Worm (Caenorhabditis elegans) whole organism, late embryonic: ENCODE data around the gene F11D5.5.
A peak's percentile ranks its signal among the peaks of the same experiment; 100 is the strongest.

ENCODE experiments used
- C08G9.2 ChIP-seq: sonication (generic microtip); optimal IDR thresholded peaks from 2 replicates; lab custom pipeline; 2016; ENCODE audit warnings: mild to moderate bottlenecking, missing genetic modification characterization, moderate library complexity, missing compliant biosample characterization
- C38D4.7 ChIP-seq: fragments of 200-800 bp; sonication (Bioruptor generic); optimal IDR thresholded peaks from 2 replicates; lab custom pipeline; 2018; ENCODE audit warnings: mild to moderate bottlenecking, missing genetic modification characterization, moderate library complexity, missing compliant biosample characterization
- F13H6.1 ChIP-seq: sonication (generic microtip); optimal IDR thresholded peaks from 2 replicates; lab custom pipeline; 2016; ENCODE audit warnings: missing genetic modification characterization, missing compliant biosample characterization
- K09A11.1 ChIP-seq: sonication (generic microtip); optimal IDR thresholded peaks from 2 replicates; lab custom pipeline; 2017; ENCODE audit warnings: antibody characterized with exemption, mild to moderate bottlenecking, missing genetic modification characterization, missing compliant biosample characterization; ENCODE audit not compliant: insufficient read depth
- Y22D7AL.16 ChIP-seq: sonication (generic microtip); optimal IDR thresholded peaks from 2 replicates; lab custom pipeline; 2016; ENCODE audit warnings: missing genetic modification characterization, missing compliant biosample characterization
- ahr-1 ChIP-seq: sonication (generic microtip); optimal IDR thresholded peaks from 2 replicates; lab custom pipeline; 2016; ENCODE audit warnings: missing genetic modification characterization, missing compliant biosample characterization
- ceh-14 ChIP-seq: sonication (generic microtip); optimal IDR thresholded peaks from 2 replicates; lab custom pipeline; 2016; ENCODE audit warnings: missing genotype, missing genetic modification characterization, missing compliant biosample characterization
- ceh-19 ChIP-seq: fragments of 200-800 bp; sonication (Bioruptor generic); optimal IDR thresholded peaks from 2 replicates; lab custom pipeline; 2018; ENCODE audit warnings: mild to moderate bottlenecking, missing genetic modification characterization, missing compliant biosample characterization
- ceh-22 ChIP-seq: sonication (generic microtip); optimal IDR thresholded peaks from 2 replicates; lab custom pipeline; 2017; ENCODE audit warnings: missing biosample characterization, missing genetic modification characterization
- ceh-24 ChIP-seq: sonication (generic microtip); optimal IDR thresholded peaks from 2 replicates; lab custom pipeline; 2016; ENCODE audit warnings: mild to moderate bottlenecking, missing genetic modification characterization, missing compliant biosample characterization
- ceh-30 ChIP-seq: fragments of 150-350 bp; optimal IDR thresholded peaks from 2 replicates; lab custom pipeline; 2014; ENCODE audit warnings: missing biosample characterization, missing genetic modification characterization
- ceh-34 ChIP-seq: sonication (generic microtip); optimal IDR thresholded peaks from 2 replicates; lab custom pipeline; 2016; ENCODE audit warnings: mild to moderate bottlenecking, missing genetic modification characterization, missing compliant biosample characterization
- ceh-45 ChIP-seq: fragments of 200-800 bp; sonication (Bioruptor generic); IDR thresholded peaks from 2 replicates; pipeline ENCODE4 v1.3.6; 2022; ENCODE audit warnings: missing genetic modification reagents, missing genetic modification characterization, missing compliant biosample characterization
- ceh-48 ChIP-seq: sonication (generic microtip); optimal IDR thresholded peaks from 2 replicates; lab custom pipeline; 2016; ENCODE audit warnings: missing genetic modification characterization, inconsistent platforms, missing compliant biosample characterization
- ceh-9 ChIP-seq: sonication (generic microtip); optimal IDR thresholded peaks from 2 replicates; lab custom pipeline; 2016; ENCODE audit warnings: mild to moderate bottlenecking, missing genetic modification characterization, inconsistent platforms, missing compliant biosample characterization
- che-1 ChIP-seq: sonication (generic microtip); optimal IDR thresholded peaks from 2 replicates; lab custom pipeline; 2016; ENCODE audit warnings: mild to moderate bottlenecking, missing genetic modification characterization, missing compliant biosample characterization
- dmd-4 ChIP-seq: sonication (generic microtip); optimal IDR thresholded peaks from 2 replicates; lab custom pipeline; 2016; ENCODE audit warnings: borderline replicate concordance, missing genetic modification characterization, missing compliant biosample characterization
- dve-1 ChIP-seq: sonication (generic microtip); optimal IDR thresholded peaks from 2 replicates; lab custom pipeline; 2017; ENCODE audit warnings: antibody characterized with exemption, mild to moderate bottlenecking, missing genetic modification characterization, missing compliant biosample characterization
- elt-2 ChIP-seq: sonication (generic microtip); optimal IDR thresholded peaks from 2 replicates; lab custom pipeline; 2016; ENCODE audit warnings: missing genetic modification reagents, missing genetic modification characterization, missing compliant biosample characterization
- elt-4 ChIP-seq: sonication (generic microtip); optimal IDR thresholded peaks from 2 replicates; lab custom pipeline; 2016; ENCODE audit warnings: missing genetic modification characterization, missing compliant biosample characterization
- ets-4 ChIP-seq: sonication (generic microtip); optimal IDR thresholded peaks from 2 replicates; lab custom pipeline; 2016; ENCODE audit warnings: missing genetic modification characterization, missing compliant biosample characterization
- fkh-6 ChIP-seq: sonication (generic microtip); optimal IDR thresholded peaks from 2 replicates; lab custom pipeline; 2016; ENCODE audit warnings: missing genetic modification characterization, missing compliant biosample characterization
- hlh-15 ChIP-seq: sonication (generic microtip); optimal IDR thresholded peaks from 2 replicates; lab custom pipeline; 2016; ENCODE audit warnings: missing genetic modification characterization, missing compliant biosample characterization
- hlh-30 ChIP-seq: sonication (generic microtip); optimal IDR thresholded peaks from 2 replicates; lab custom pipeline; 2017; ENCODE audit warnings: antibody characterized with exemption, missing genetic modification characterization, missing compliant biosample characterization; ENCODE audit not compliant: insufficient read depth
- hlh-8 ChIP-seq: sonication (generic microtip); optimal IDR thresholded peaks from 2 replicates; lab custom pipeline; 2016; ENCODE audit warnings: missing genotype, missing genetic modification characterization, missing compliant biosample characterization
- lin-11 ChIP-seq: fragments of 200-800 bp; sonication (Bioruptor generic); optimal IDR thresholded peaks from 2 replicates; lab custom pipeline; 2018; ENCODE audit warnings: mild to moderate bottlenecking, missing genetic modification characterization, missing compliant biosample characterization
- madf-2 ChIP-seq: sonication (generic microtip); optimal IDR thresholded peaks from 2 replicates; lab custom pipeline; 2017; ENCODE audit warnings: missing genetic modification characterization, missing compliant biosample characterization
- nhr-232 ChIP-seq: sonication (generic microtip); optimal IDR thresholded peaks from 2 replicates; lab custom pipeline; 2016; ENCODE audit warnings: missing genetic modification characterization, missing compliant biosample characterization
- npax-4 ChIP-seq: sonication (generic microtip); optimal IDR thresholded peaks from 2 replicates; lab custom pipeline; 2016; ENCODE audit warnings: missing genetic modification characterization, missing compliant biosample characterization
- pag-3 ChIP-seq: sonication (generic microtip); optimal IDR thresholded peaks from 2 replicates; lab custom pipeline; 2016; ENCODE audit warnings: missing compliant biosample characterization, missing genetic modification characterization, borderline replicate concordance
- pat-9 ChIP-seq: fragments of 200-800 bp; sonication (Bioruptor generic); optimal IDR thresholded peaks from 2 replicates; lab custom pipeline; 2018; ENCODE audit warnings: mild to moderate bottlenecking, missing genetic modification characterization, moderate library complexity, missing compliant biosample characterization
- pax-1 ChIP-seq: fragments of 150-350 bp; optimal IDR thresholded peaks from 2 replicates; lab custom pipeline; 2014; ENCODE audit warnings: missing biosample characterization, missing genetic modification characterization
- pha-2 ChIP-seq: sonication (generic microtip); optimal IDR thresholded peaks from 2 replicates; lab custom pipeline; 2017; ENCODE audit warnings: mild to moderate bottlenecking, missing genetic modification characterization, missing compliant biosample characterization
- pros-1 ChIP-seq: fragments of 150-350 bp; optimal IDR thresholded peaks from 2 replicates; lab custom pipeline; 2014; ENCODE audit warnings: missing biosample characterization, missing genetic modification reagents, missing genetic modification characterization
- ref-2 ChIP-seq: sonication (generic microtip); optimal IDR thresholded peaks from 2 replicates; lab custom pipeline; 2016; ENCODE audit warnings: missing genetic modification characterization, missing compliant biosample characterization
- syd-9 ChIP-seq: sonication (generic microtip); optimal IDR thresholded peaks from 2 replicates; lab custom pipeline; 2016; ENCODE audit warnings: mild to moderate bottlenecking, missing genetic modification characterization, moderate library complexity, missing compliant biosample characterization
- tbx-2 ChIP-seq: sonication (generic microtip); optimal IDR thresholded peaks from 2 replicates; lab custom pipeline; 2016; ENCODE audit warnings: missing genetic modification characterization, missing compliant biosample characterization
- tbx-7 ChIP-seq: sonication (generic microtip); optimal IDR thresholded peaks from 2 replicates; lab custom pipeline; 2016; ENCODE audit warnings: missing genotype, missing genetic modification characterization, missing compliant biosample characterization
- unc-3 ChIP-seq, 2 experiments: fragments of 200-800 bp in 1 of 2; sonication (Bioruptor generic) in 1 of 2; sonication (generic microtip) in 1 of 2; conservative IDR thresholded peaks in 1 of 2; optimal IDR thresholded peaks in 1 of 2; 2 replicates each; pipeline versions ENCODE4 v1.3.6 to Lab custom; 2016 to 2022; ENCODE audit warnings: missing compliant biosample characterization in 2 of 2, missing genetic modification characterization in 2 of 2, missing genetic modification reagents in 1 of 2
- ztf-16 ChIP-seq: sonication (generic microtip); optimal IDR thresholded peaks from 2 replicates; lab custom pipeline; 2017; ENCODE audit warnings: missing genetic modification characterization, missing compliant biosample characterization

Gene F11D5.5

DNA sequence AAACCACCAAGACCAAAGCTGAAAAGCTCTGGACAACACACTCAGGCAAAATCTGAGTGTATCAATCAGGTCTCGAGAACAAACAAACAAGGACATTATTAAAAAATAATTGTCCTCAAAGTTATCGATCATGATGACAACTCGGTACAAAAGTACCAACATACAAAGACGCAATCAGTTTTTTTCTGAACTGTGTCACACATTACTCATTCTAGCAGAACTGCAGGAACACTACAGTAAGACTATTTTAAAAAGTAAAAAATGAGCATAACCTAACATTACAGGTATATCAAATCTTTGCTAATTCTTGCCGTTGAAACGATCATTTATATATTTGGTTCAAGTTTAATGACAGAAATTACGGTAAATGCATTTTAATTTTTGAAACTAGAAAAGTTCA is 5.7 kb upstream of the F11D5.5 start, which contains the start of gene K09C4.2:
K09C4.2 (plus strand) TSS at position 301 of the 400 bp plus-strand sequence.
- no peak for TF ChIP-seq madf-2
- no peak for TF ChIP-seq lin-11
- TF ChIP-seq C08G9.2: no peak
- no peak for TF ChIP-seq ceh-30 (tag; lab: Kevin White, UChicago)
- no peak for TF ChIP-seq pag-3 (tag; lab: Kevin White, UChicago)
- no peak for TF ChIP-seq nhr-232 (tag; lab: Kevin White, UChicago)
- no peak for TF ChIP-seq hlh-8 (tag; lab: Kevin White, UChicago)
- TF ChIP-seq dmd-4 (tag; lab: Kevin White, UChicago): no peak
- TF ChIP-seq syd-9 (tag; lab: Kevin White, UChicago): no peak
- no peak for TF ChIP-seq tbx-2
- TF ChIP-seq ceh-45 (GFP tag; lab: Robert Waterston, UW): no peak
- TF ChIP-seq ceh-48: no peak
- no peak for TF ChIP-seq F13H6.1 (tag; lab: Kevin White, UChicago)
- TF ChIP-seq unc-3 (GFP tag; conservative IDR thresholded peaks at IDR 0.05; lab: Robert Waterston, UW): no peak
- no peak for TF ChIP-seq unc-3 (tag; optimal IDR thresholded peaks at IDR 0.05; lab: Kevin White, UChicago)
- no peak for TF ChIP-seq elt-4 (tag; lab: Kevin White, UChicago)

DNA sequence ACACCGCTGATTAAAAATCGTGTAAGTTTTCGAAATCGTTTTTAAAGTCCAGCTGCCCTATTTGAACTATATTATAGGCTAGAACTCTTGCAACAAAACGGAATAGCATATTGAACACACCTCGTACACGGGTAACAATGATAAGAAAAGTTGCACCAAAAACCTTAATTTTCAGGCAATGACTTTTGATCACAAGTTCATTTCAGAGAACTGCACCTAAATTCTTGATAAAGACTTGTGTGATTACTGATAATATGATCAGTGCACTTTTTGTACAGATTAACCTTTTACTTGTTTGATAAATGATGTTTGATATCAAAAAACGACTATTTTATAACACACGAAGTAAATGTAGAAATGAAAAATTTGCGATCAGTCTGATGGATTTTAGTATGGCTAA is 4.1 kb upstream of the F11D5.5 start:
- peak; percentile 57 for TF ChIP-seq elt-2
- no peak for TF ChIP-seq ets-4 (tag; lab: Kevin White, UChicago)
- no peak for TF ChIP-seq ceh-19 (GFP tag; lab: Kevin White, UChicago)
- TF ChIP-seq unc-3 (GFP tag; conservative IDR thresholded peaks at IDR 0.05; lab: Robert Waterston, UW): no peak
- TF ChIP-seq unc-3 (tag; optimal IDR thresholded peaks at IDR 0.05; lab: Kevin White, UChicago): no peak
- TF ChIP-seq pat-9 (tag; lab: Kevin White, UChicago): no peak
- no peak for TF ChIP-seq pax-1 (tag; lab: Kevin White, UChicago)
- no peak for TF ChIP-seq fkh-6 (tag; lab: Kevin White, UChicago)
- TF ChIP-seq ceh-48: no peak

DNA sequence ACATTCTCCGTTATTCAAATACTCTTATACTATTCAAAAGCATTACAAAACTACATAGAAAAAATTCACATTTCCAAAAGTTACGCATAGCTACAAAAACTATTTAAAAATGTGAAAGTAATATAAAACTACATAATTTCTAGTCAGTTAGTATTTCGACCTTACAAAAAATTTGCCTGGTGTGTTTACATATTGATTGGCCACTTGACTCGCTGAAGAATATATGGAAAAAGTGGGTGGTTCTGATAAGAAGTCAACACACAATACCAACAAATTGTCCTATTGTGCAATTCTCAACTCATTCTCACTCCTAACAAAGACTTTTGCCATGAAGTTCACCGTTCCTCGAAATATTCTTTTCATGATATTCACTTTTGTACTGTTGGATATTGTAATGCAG is 3.3 kb upstream of the F11D5.5 start, which contains the start of gene K09C4.1:
K09C4.1 (plus strand) TSS at position 301 of the 400 bp plus-strand sequence.
- TF ChIP-seq syd-9 (tag; lab: Kevin White, UChicago) (no peak), dmd-4 (tag; lab: Kevin White, UChicago) (no peak), npax-4 (no peak), pha-2 (no peak), elt-2 (no peak), Y22D7AL.16 (tag; lab: Kevin White, UChicago) (no peak)
- TF ChIP-seq, all 69 proteins: peak for 0

- no peak for TF ChIP-seq ceh-19 (GFP tag; lab: Kevin White, UChicago)
- no peak for TF ChIP-seq ahr-1 (tag; lab: Kevin White, UChicago)
- TF ChIP-seq ceh-9 (tag; lab: Kevin White, UChicago): no peak
- no peak for TF ChIP-seq ets-4 (tag; lab: Kevin White, UChicago)
- TF ChIP-seq hlh-30 (tag; lab: Kevin White, UChicago): no peak
- no peak for TF ChIP-seq syd-9 (tag; lab: Kevin White, UChicago)
- TF ChIP-seq ceh-22 (tag; lab: Kevin White, UChicago): no peak
- TF ChIP-seq pros-1 (tag; lab: Kevin White, UChicago): no peak
- TF ChIP-seq C38D4.7 (GFP tag; lab: Kevin White, UChicago): no peak
- no peak for TF ChIP-seq ceh-14
- TF ChIP-seq ceh-24: no peak
- no peak for TF ChIP-seq ztf-16 (tag; lab: Kevin White, UChicago)
- TF ChIP-seq che-1 (tag; lab: Kevin White, UChicago): no peak
Measured at ce11 chrX:3300582-3300981, 1.3 kb upstream of the F11D5.5 start.

ce11 chrX:3304068-3304467 is 2.2 kb downstream of the F11D5.5 start, which contains the start of gene F11D5.7:
Gene F11D5.7, plus strand, starts transcription at chrX:3304368.
- TF ChIP-seq hlh-15 (tag; lab: Kevin White, UChicago) (no peak), K09A11.1 (tag; lab: Kevin White, UChicago) (no peak), dve-1 (tag; lab: Kevin White, UChicago) (no peak), tbx-7 (tag; lab: Kevin White, UChicago) (no peak), ref-2 (tag; lab: Kevin White, UChicago) (no peak), Y22D7AL.16 (tag; lab: Kevin White, UChicago) (no peak), unc-3 (GFP tag; conservative IDR thresholded peaks at IDR 0.05; lab: Robert Waterston, UW) (no peak), unc-3 (tag; optimal IDR thresholded peaks at IDR 0.05; lab: Kevin White, UChicago) (no peak), ceh-34 (no peak), ceh-9 (tag; lab: Kevin White, UChicago) (no peak)
